Fruit fly (Drosophila melanogaster): ENCODE results near the gene AGO3.

DNA sequence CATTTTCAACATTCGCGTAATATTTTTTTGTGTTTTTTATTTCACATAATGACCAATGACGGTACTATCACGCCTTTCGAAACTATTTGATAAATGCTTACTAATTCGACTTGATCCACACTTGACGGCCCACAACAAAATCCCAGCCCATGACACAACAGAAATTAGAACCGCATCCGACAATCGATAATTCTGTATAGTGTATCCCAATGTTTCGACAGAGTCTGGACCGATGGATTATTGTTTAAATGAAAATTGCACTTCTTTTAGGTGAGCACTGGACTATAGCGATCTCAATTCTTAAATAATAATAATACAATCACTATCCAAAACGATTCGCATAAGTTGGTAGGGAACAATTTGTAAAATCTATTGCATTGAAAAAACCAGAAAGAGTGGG lies 131.8 kb downstream of the AGO3 start:
- TF ChIP-seq tai (GFP tag; optimal IDR thresholded peaks at IDR 0.05), result no peak
- no peak for TF ChIP-seq lola (GFP tag; optimal IDR thresholded peaks at IDR 0.05)
- TF ChIP-seq dmrt93B (GFP tag; optimal IDR thresholded peaks at IDR 0.05), result no peak
- no peak for TF ChIP-seq psq (GFP tag; optimal IDR thresholded peaks at IDR 0.05)
- TF ChIP-seq OdsH (GFP tag; optimal IDR thresholded peaks at IDR 0.05), result no peak
- TF ChIP-seq Hnf4 (GFP tag; optimal IDR thresholded peaks at IDR 0.05), result no peak
- no peak for TF ChIP-seq brk (GFP tag; optimal IDR thresholded peaks at IDR 0.05)
- no peak for TF ChIP-seq Vsx2 (GFP tag; optimal IDR thresholded peaks at IDR 0.05; ENCODE audit: partially characterized antibody)
- TF ChIP-seq usp (GFP tag; optimal IDR thresholded peaks at IDR 0.05), result no peak
- no peak for TF ChIP-seq sage (GFP tag; optimal IDR thresholded peaks at IDR 0.05)
- TF ChIP-seq woc (GFP tag; optimal IDR thresholded peaks at IDR 0.05), result no peak
- TF ChIP-seq Dif (GFP tag; optimal IDR thresholded peaks at IDR 0.05; ENCODE audit: partially characterized antibody), result no peak
- TF ChIP-seq dl (GFP tag; optimal IDR thresholded peaks at IDR 0.05; ENCODE audit: insufficient read depth in 1 of 2, partially characterized antibody in 2 of 2), result no peak
- TF ChIP-seq pan (optimal IDR thresholded peaks at IDR 0.05), result no peak

All from whole organism, wandering third instar larva.